Fruit fly (Drosophila melanogaster) whole organism, embryonic: ENCODE measurements around the gene CG45073.

Source experiments
- Ada2b ChIP-seq: fragments of 200-800 bp; sonication (Bioruptor generic); IDR thresholded peaks from 2 replicates; pipeline ENCODE4 v1.3.6; 2022; ENCODE audit warnings: missing biosample characterization, missing genetic modification characterization
- Atf6 ChIP-seq: fragments of 200-800 bp; sonication (Bioruptor generic); IDR thresholded peaks from 2 replicates; pipeline ENCODE4 v1.3.6; 2022; ENCODE audit warnings: missing biosample characterization, missing genetic modification characterization
- C15 ChIP-seq: fragments of 200-800 bp; sonication (Bioruptor generic); IDR thresholded peaks from 3 replicates; pipeline ENCODE4 v1.3.6; 2022; ENCODE audit warnings: missing biosample characterization, missing genetic modification characterization
- CG11456 ChIP-seq: fragments of 200-800 bp; sonication (Bioruptor generic); IDR thresholded peaks from 3 replicates; pipeline ENCODE4 v1.3.6; 2022; ENCODE audit warnings: missing biosample characterization, missing genetic modification characterization
- CG12219 ChIP-seq: fragments of 200-800 bp; sonication (Bioruptor generic); optimal IDR thresholded peaks from 3 replicates; lab custom pipeline; 2018; ENCODE audit warnings: missing biosample characterization, mild to moderate bottlenecking, missing genetic modification characterization
- CG14050 ChIP-seq: fragments of 200-800 bp; sonication (Bioruptor generic); IDR thresholded peaks from 3 replicates; pipeline ENCODE4 v1.3.6; 2022; ENCODE audit warnings: missing biosample characterization, missing genetic modification characterization
- CG16813 ChIP-seq: fragments of 200-800 bp; sonication (Bioruptor generic); IDR thresholded peaks from 3 replicates; pipeline ENCODE4 v1.3.6; 2022; ENCODE audit warnings: missing biosample characterization, missing genetic modification characterization; ENCODE audit not compliant: partially characterized antibody
- CG17829 ChIP-seq: fragments of 200-800 bp; optimal IDR thresholded peaks from 2 replicates; lab custom pipeline; 2019; ENCODE audit warnings: missing biosample characterization, mild to moderate bottlenecking, missing genetic modification characterization, moderate library complexity
- CG18262 ChIP-seq: fragments of 200-800 bp; optimal IDR thresholded peaks from 3 replicates; lab custom pipeline; 2019; ENCODE audit warnings: missing biosample characterization, mild to moderate bottlenecking, missing genetic modification characterization, moderate library complexity
- CG18476 ChIP-seq: fragments of 200-800 bp; sonication (Bioruptor generic); optimal IDR thresholded peaks from 2 replicates; lab custom pipeline; 2016; ENCODE audit warnings: missing biosample characterization, mild to moderate bottlenecking, missing genetic modification characterization
- CG2875 ChIP-seq: fragments of 200-800 bp; sonication (Bioruptor generic); optimal IDR thresholded peaks from 2 replicates; lab custom pipeline; 2017; ENCODE audit warnings: missing biosample characterization, mild to moderate bottlenecking, missing genetic modification characterization, missing genetic modification reagents
- CG31388 ChIP-seq: fragments of 200-800 bp; sonication (Bioruptor generic); optimal IDR thresholded peaks from 2 replicates; lab custom pipeline; 2016; ENCODE audit warnings: missing biosample characterization, missing genetic modification characterization
- CG32532 ChIP-seq: fragments of 200-800 bp; sonication (Bioruptor generic); IDR thresholded peaks from 2 replicates; pipeline ENCODE4 v1.3.6; 2022; ENCODE audit warnings: missing biosample characterization, missing genetic modification characterization
- CG43689 ChIP-seq: fragments of 200-800 bp; sonication (Bioruptor generic); IDR thresholded peaks from 2 replicates; pipeline ENCODE4 v1.3.6; 2022; ENCODE audit warnings: missing biosample characterization, missing genetic modification characterization
- CG4730 ChIP-seq: fragments of 200-800 bp; sonication (Bioruptor generic); IDR thresholded peaks from 2 replicates; pipeline ENCODE4 v1.3.6; 2022; ENCODE audit warnings: missing biosample characterization, missing genetic modification characterization
- CG4854 ChIP-seq: fragments of 200-800 bp; sonication (Bioruptor generic); optimal IDR thresholded peaks from 2 replicates; lab custom pipeline; 2016; ENCODE audit warnings: missing biosample characterization, missing genetic modification characterization, inconsistent platforms
- CG6813 ChIP-seq: fragments of 200-800 bp; sonication (Bioruptor generic); optimal IDR thresholded peaks from 2 replicates; lab custom pipeline; 2017; ENCODE audit warnings: missing biosample characterization, missing genetic modification characterization, mild to moderate bottlenecking, moderate library complexity, missing genetic modification reagents
- CG7556 ChIP-seq: fragments of 200-800 bp; sonication (Bioruptor generic); optimal IDR thresholded peaks from 2 replicates; lab custom pipeline; 2017; ENCODE audit warnings: missing biosample characterization, mild to moderate bottlenecking, missing genetic modification characterization
- CG7963 ChIP-seq: fragments of 200-800 bp; sonication (Bioruptor generic); IDR thresholded peaks from 3 replicates; pipeline ENCODE4 v1.3.6; 2022; ENCODE audit warnings: missing biosample characterization, missing genetic modification characterization; ENCODE audit not compliant: partially characterized antibody
- CG8290 ChIP-seq, 3 experiments: fragments of 200-800 bp; sonication (Bioruptor generic); optimal IDR thresholded peaks; 2 replicates each; lab custom pipeline; 2016 to 2019; ENCODE audit warnings: missing biosample characterization in 3 of 3, missing genetic modification characterization in 3 of 3, mild to moderate bottlenecking in 2 of 3, moderate library complexity in 1 of 3
- CG9817 ChIP-seq: fragments of 200-800 bp; sonication (Bioruptor generic); optimal IDR thresholded peaks from 2 replicates; lab custom pipeline; 2018; ENCODE audit warnings: missing biosample characterization, mild to moderate bottlenecking, missing genetic modification characterization, moderate library complexity
- CrebB ChIP-seq: fragments of 200-800 bp; sonication (Bioruptor generic); optimal IDR thresholded peaks from 3 replicates; lab custom pipeline; 2018; ENCODE audit warnings: missing biosample characterization, mild to moderate bottlenecking, missing genetic modification characterization
- D ChIP-seq, 2 experiments: fragments of 200-800 bp in 1 of 2; fragments of >200 bp in 1 of 2; sonication (Bioruptor generic) in 1 of 2; optimal IDR thresholded peaks; 2 replicates in 1 of 2; 3 replicates in 1 of 2; lab custom pipeline; 2017; ENCODE audit warnings: mild to moderate bottlenecking in 1 of 2, missing biosample characterization in 1 of 2, missing genetic modification characterization in 1 of 2, missing genetic modification reagents in 1 of 2
- Fer2 ChIP-seq: fragments of 200-800 bp; sonication (Bioruptor generic); optimal IDR thresholded peaks from 2 replicates; lab custom pipeline; 2018; ENCODE audit warnings: missing biosample characterization, mild to moderate bottlenecking, missing genetic modification characterization, moderate library complexity
- HLH54F ChIP-seq: fragments of 200-800 bp; sonication (Bioruptor generic); optimal IDR thresholded peaks from 3 replicates; lab custom pipeline; 2016; ENCODE audit warnings: missing biosample characterization, missing genetic modification characterization
- HmgD ChIP-seq: fragments of 200-800 bp; sonication (Bioruptor generic); optimal IDR thresholded peaks from 3 replicates; lab custom pipeline; 2016; ENCODE audit warnings: missing biosample characterization, missing genetic modification characterization
- Optix ChIP-seq: fragments of 200-800 bp; sonication (Bioruptor generic); IDR thresholded peaks from 3 replicates; pipeline ENCODE4 v1.3.6; 2022; ENCODE audit warnings: missing biosample characterization, missing genetic modification characterization
- Six4 ChIP-seq: fragments of 200-800 bp; sonication (Bioruptor generic); optimal IDR thresholded peaks from 2 replicates; lab custom pipeline; 2016; ENCODE audit warnings: missing biosample characterization, missing genetic modification characterization
- Vsx1 ChIP-seq: fragments of 200-800 bp; sonication (Bioruptor generic); optimal IDR thresholded peaks from 2 replicates; lab custom pipeline; 2017; ENCODE audit warnings: missing biosample characterization, mild to moderate bottlenecking, missing genetic modification characterization, missing genetic modification reagents
- YL-1 ChIP-seq: fragments of 200-800 bp; sonication (Bioruptor generic); optimal IDR thresholded peaks from 3 replicates; lab custom pipeline; 2017; ENCODE audit warnings: missing biosample characterization, mild to moderate bottlenecking, missing genetic modification characterization
- al ChIP-seq: fragments of 200-800 bp; sonication (Bioruptor generic); IDR thresholded peaks from 2 replicates; pipeline ENCODE4 v1.3.6; 2022; ENCODE audit warnings: missing biosample characterization, missing genetic modification characterization
- amos ChIP-seq: fragments of 200-800 bp; sonication (Bioruptor generic); IDR thresholded peaks from 2 replicates; pipeline ENCODE4 v1.3.6; 2022; ENCODE audit warnings: missing biosample characterization, missing genetic modification characterization; ENCODE audit not compliant: partially characterized antibody
- chinmo ChIP-seq: fragments of 200-800 bp; sonication (Bioruptor generic); IDR thresholded peaks from 4 replicates; pipeline ENCODE4 v1.3.6; 2022; ENCODE audit warnings: missing biosample characterization, missing genetic modification characterization; ENCODE audit not compliant: partially characterized antibody
- chn ChIP-seq: fragments of 200-800 bp; sonication (Bioruptor generic); optimal IDR thresholded peaks from 2 replicates; lab custom pipeline; 2016; ENCODE audit warnings: missing biosample characterization, missing genetic modification characterization
- da ChIP-seq: fragments of 200-800 bp; sonication (Bioruptor generic); optimal IDR thresholded peaks from 2 replicates; lab custom pipeline; 2016; ENCODE audit warnings: missing biosample characterization, missing genetic modification characterization
- dpn ChIP-seq, 2 experiments: fragments of 200-800 bp; sonication (Bioruptor generic); optimal IDR thresholded peaks; 3 replicates each; lab custom pipeline; 2016; ENCODE audit warnings: missing biosample characterization in 2 of 2, missing genetic modification characterization in 2 of 2
- gem ChIP-seq: fragments of 200-800 bp; sonication (Bioruptor generic); optimal IDR thresholded peaks from 2 replicates; lab custom pipeline; 2019; ENCODE audit warnings: missing biosample characterization, mild to moderate bottlenecking, missing genetic modification characterization, moderate library complexity
- hbn ChIP-seq: fragments of 200-800 bp; sonication (Bioruptor generic); IDR thresholded peaks from 2 replicates; pipeline ENCODE4 v1.3.6; 2022; ENCODE audit warnings: missing biosample characterization, missing genetic modification characterization; ENCODE audit not compliant: partially characterized antibody
- lola ChIP-seq, 3 experiments: fragments of >200 bp in 2 of 3; fragments of 200-800 bp in 1 of 3; sonication (Bioruptor generic) in 1 of 3; optimal IDR thresholded peaks; 2 replicates each; lab custom pipeline; 2017 to 2019; ENCODE audit warnings: missing biosample characterization in 3 of 3, missing genetic modification characterization in 3 of 3, mild to moderate bottlenecking in 1 of 3, moderate library complexity in 1 of 3
- mam ChIP-seq: fragments of 200-800 bp; sonication (Bioruptor generic); optimal IDR thresholded peaks from 3 replicates; lab custom pipeline; 2016; ENCODE audit warnings: missing biosample characterization, missing genetic modification characterization
- nmo ChIP-seq: fragments of 200-800 bp; sonication (Bioruptor generic); optimal IDR thresholded peaks from 2 replicates; lab custom pipeline; 2018; ENCODE audit warnings: missing biosample characterization, mild to moderate bottlenecking, missing genetic modification characterization, moderate library complexity
- pho ChIP-seq: fragments of 200-800 bp; sonication (Bioruptor generic); optimal IDR thresholded peaks from 2 replicates; lab custom pipeline; 2016; ENCODE audit warnings: missing biosample characterization, missing genetic modification characterization
- repo ChIP-seq: fragments of 200-800 bp; sonication (Bioruptor generic); optimal IDR thresholded peaks from 2 replicates; lab custom pipeline; 2016; ENCODE audit warnings: missing biosample characterization, missing genetic modification characterization
- run ChIP-seq: fragments of 200-800 bp; sonication (Bioruptor generic); optimal IDR thresholded peaks from 3 replicates; lab custom pipeline; 2018; ENCODE audit warnings: missing biosample characterization, mild to moderate bottlenecking, missing genetic modification characterization
- sens-2 ChIP-seq: fragments of 200-800 bp; sonication (Bioruptor generic); IDR thresholded peaks from 2 replicates; pipeline ENCODE4 v1.3.6; 2022; ENCODE audit warnings: missing biosample characterization, missing genetic modification characterization
- sima ChIP-seq: fragments of 200-800 bp; sonication (Bioruptor generic); optimal IDR thresholded peaks from 2 replicates; lab custom pipeline; 2016; ENCODE audit warnings: missing biosample characterization, missing genetic modification characterization
- sob ChIP-seq: fragments of 200-800 bp; sonication (Bioruptor generic); IDR thresholded peaks from 2 replicates; pipeline ENCODE4 v1.3.6; 2022; ENCODE audit warnings: missing biosample characterization, missing genetic modification characterization
- tin ChIP-seq: fragments of 200-800 bp; sonication (Bioruptor generic); optimal IDR thresholded peaks from 3 replicates; lab custom pipeline; 2016; ENCODE audit warnings: missing biosample characterization, missing genetic modification characterization
- vfl ChIP-seq: fragments of 200-800 bp; sonication (Bioruptor generic); optimal IDR thresholded peaks from 2 replicates; lab custom pipeline; 2016; ENCODE audit warnings: missing biosample characterization, missing genetic modification characterization

CG45073 gene

DNA sequence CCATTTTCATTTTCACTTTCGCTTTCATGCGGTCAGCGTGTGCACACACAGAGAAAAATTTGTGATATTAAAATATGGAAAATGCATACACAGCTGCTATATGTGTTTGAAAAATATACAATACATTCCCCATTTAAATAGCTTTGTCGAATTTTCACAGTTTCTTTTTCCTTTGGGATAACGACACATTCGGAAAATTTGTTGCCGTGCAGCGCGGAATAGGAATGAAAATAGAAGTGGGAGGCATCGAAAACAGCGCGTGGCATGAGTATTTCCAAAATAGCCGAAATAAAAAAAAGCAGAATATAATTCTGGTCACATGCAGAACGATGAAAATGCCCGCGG, 31.9 kb downstream of the CG45073 start (continued):
- TF ChIP-seq sob (GFP tag; lab: Robert Waterston, UW) (peak; percentile 91), CG7963 (GFP tag; lab: Robert Waterston, UW) (no peak), amos (GFP tag; lab: Robert Waterston, UW) (no peak), hbn (GFP tag; lab: Robert Waterston, UW) (no peak), CG4730 (GFP tag; lab: Robert Waterston, UW) (peak; percentile 75), vfl (peak; percentile 92), repo (GFP tag; lab: Kevin White, UChicago) (peak; percentile 83), CG6813 (peak; percentile 77), CG9817 (tag; lab: Kevin White, UChicago) (peak; percentile 86), CG43689 (GFP tag; lab: Robert Waterston, UW) (peak; percentile 73), D (optimal IDR thresholded peaks at IDR 0.05; lab: Kevin White, UChicago) (no peak), D (GFP tag; optimal IDR thresholded peaks at IDR 0.05; lab: Kevin White, UChicago) (peak; percentile 77), CrebB (tag; lab: Kevin White, UChicago) (peak; percentile 74), HmgD (GFP tag; lab: Kevin White, UChicago) (peak; percentile 57), CG31388 (GFP tag; lab: Kevin White, UChicago) (peak; percentile 62), dpn (GFP tag; optimal IDR thresholded peaks at IDR 0.05; lab: Kevin White, UChicago) (peak; percentile 87 to 88), Fer2 (peak; percentile 69), CG8290 (GFP tag; optimal IDR thresholded peaks at IDR 0.05; lab: Kevin White, UChicago) (peak; percentile 37), CG8290 (tag; optimal IDR thresholded peaks at IDR 0.05; lab: Kevin White, UChicago) (peak in 1 of 2 experiments; percentile 90), mam (GFP tag; lab: Kevin White, UChicago) (peak; percentile 89), CG4854 (GFP tag; lab: Kevin White, UChicago) (peak; percentile 74), CG17829 (tag; lab: Kevin White, UChicago) (peak; percentile 72), C15 (GFP tag; lab: Robert Waterston, UW) (0 out of 3 replicates have a peak, but pooled peaks have one; percentile 65), CG12219 (GFP tag; lab: Kevin White, UChicago) (peak; percentile 82), CG18262 (peak; percentile 81), chn (GFP tag; lab: Kevin White, UChicago) (peak; percentile 84), al (GFP tag; lab: Robert Waterston, UW) (peak; percentile 90), Vsx1 (GFP tag; lab: Kevin White, UChicago) (peak; percentile 54), Atf6 (GFP tag; lab: Robert Waterston, UW) (peak; percentile 89), nmo (peak; percentile 80), Optix (GFP tag; lab: Robert Waterston, UW) (peak; percentile 83; the same call in 2 of the 3 replicates), sens-2 (GFP tag; lab: Robert Waterston, UW) (peak; percentile 78), CG32532 (peak; percentile 91), HLH54F (GFP tag; lab: Kevin White, UChicago) (peak; percentile 83), tin (GFP tag; lab: Kevin White, UChicago) (peak; percentile 81), Ada2b (GFP tag; lab: Robert Waterston, UW) (peak; percentile 85), da (GFP tag; lab: Kevin White, UChicago) (peak; percentile 29), gem (tag; lab: Kevin White, UChicago) (peak; percentile 90), chinmo (0 out of 4 replicates have a peak, but pooled peaks have one; percentile 47), CG11456 (GFP tag; lab: Robert Waterston, UW) (peak; percentile 90), CG16813 (no peak), CG7556 (GFP tag; lab: Kevin White, UChicago) (peak; percentile 83), run (peak; percentile 87), CG14050 (GFP tag; lab: Robert Waterston, UW) (peak; percentile 83), CG2875 (GFP tag; lab: Kevin White, UChicago) (peak; percentile 79), CG18476 (GFP tag; lab: Kevin White, UChicago) (peak; percentile 79), sima (GFP tag; lab: Kevin White, UChicago) (peak; percentile 80), Six4 (GFP tag; lab: Kevin White, UChicago) (peak; percentile 76), lola (GFP tag; optimal IDR thresholded peaks at IDR 0.05; lab: Kevin White, UChicago) (peak in 1 of 3 experiments; percentile 59), pho (GFP tag; lab: Kevin White, UChicago) (peak; percentile 86), YL-1 (peak; percentile 16)
